Worm (Caenorhabditis elegans) whole organism, L2 larva: Measurements from ENCODE around the gene F59B8.1.

Source experiments
- C34F6.9 ChIP-seq: fragments of 150-350 bp; optimal IDR thresholded peaks from 2 replicates; lab custom pipeline; 2014; ENCODE audit warnings: missing biosample characterization, missing genetic modification characterization
- F13H6.1 ChIP-seq: sonication (generic microtip); optimal IDR thresholded peaks from 2 replicates; lab custom pipeline; 2016; ENCODE audit warnings: missing genetic modification characterization, missing compliant biosample characterization
- R02D3.7 ChIP-seq: fragments of 150-350 bp; optimal IDR thresholded peaks from 2 replicates; lab custom pipeline; 2014; ENCODE audit warnings: missing biosample characterization, missing genetic modification characterization
- Y55F3AM.14 ChIP-seq: fragments of 200-800 bp; sonication (Bioruptor generic); optimal IDR thresholded peaks from 2 replicates; lab custom pipeline; 2018; ENCODE audit warnings: mild to moderate bottlenecking, missing genetic modification characterization, missing compliant biosample characterization
- ZK546.5 ChIP-seq: sonication (generic microtip); optimal IDR thresholded peaks from 2 replicates; lab custom pipeline; 2017; ENCODE audit warnings: missing biosample characterization, missing genetic modification characterization
- alr-1 ChIP-seq: fragments of 150-350 bp; optimal IDR thresholded peaks from 2 replicates; lab custom pipeline; 2014; ENCODE audit warnings: missing biosample characterization, missing genetic modification characterization
- aly-2 ChIP-seq: fragments of 150-350 bp; optimal IDR thresholded peaks from 2 replicates; lab custom pipeline; 2014; ENCODE audit warnings: missing biosample characterization, missing genetic modification characterization
- ama-1 ChIP-seq: fragments of 150-350 bp; optimal IDR thresholded peaks from 2 replicates; lab custom pipeline; 2018; ENCODE audit warnings: inconsistent platforms
- blmp-1 ChIP-seq: sonication (generic microtip); optimal IDR thresholded peaks from 2 replicates; lab custom pipeline; 2017; ENCODE audit warnings: missing genetic modification characterization, mild to moderate bottlenecking, missing compliant biosample characterization, antibody characterized with exemption, moderate library complexity; ENCODE audit not compliant: insufficient read depth
- ceh-82 ChIP-seq: fragments of 150-350 bp; optimal IDR thresholded peaks from 2 replicates; lab custom pipeline; 2014; ENCODE audit warnings: missing biosample characterization, missing genetic modification characterization
- crh-2 ChIP-seq: sonication (generic microtip); optimal IDR thresholded peaks from 2 replicates; lab custom pipeline; 2017; ENCODE audit warnings: missing biosample characterization, missing genetic modification characterization
- dmd-4 ChIP-seq: sonication (generic microtip); optimal IDR thresholded peaks from 2 replicates; lab custom pipeline; 2017; ENCODE audit warnings: missing biosample characterization, missing genetic modification characterization
- egl-27 ChIP-seq: sonication (generic microtip); optimal IDR thresholded peaks from 3 replicates; lab custom pipeline; 2017; ENCODE audit warnings: missing biosample characterization, missing genetic modification reagents, missing genetic modification characterization
- elt-1 ChIP-seq: fragments of 150-350 bp; optimal IDR thresholded peaks from 2 replicates; lab custom pipeline; 2014; ENCODE audit warnings: missing biosample characterization, missing genetic modification characterization
- fos-1 ChIP-seq: fragments of 150-350 bp; optimal IDR thresholded peaks from 2 replicates; lab custom pipeline; 2014; ENCODE audit warnings: missing biosample characterization, missing genetic modification characterization
- gmeb-1 ChIP-seq: fragments of 150-350 bp; optimal IDR thresholded peaks from 2 replicates; lab custom pipeline; 2014; ENCODE audit warnings: missing biosample characterization, missing genetic modification characterization
- lin-13 ChIP-seq: fragments of 150-350 bp; optimal IDR thresholded peaks from 2 replicates; lab custom pipeline; 2014; ENCODE audit warnings: missing biosample characterization, missing genetic modification reagents, missing genetic modification characterization
- lin-39 ChIP-seq: fragments of 150-350 bp; optimal IDR thresholded peaks from 2 replicates; lab custom pipeline; 2014; ENCODE audit warnings: missing biosample characterization, missing genetic modification reagents, missing genetic modification characterization
- lsy-2 ChIP-seq, 2 experiments: fragments of 150-350 bp in 1 of 2; sonication (generic microtip) in 1 of 2; optimal IDR thresholded peaks; 2 replicates each; lab custom pipeline; 2014 to 2017; ENCODE audit warnings: missing biosample characterization in 2 of 2, missing genetic modification characterization in 2 of 2
- mbf-1 ChIP-seq: sonication (generic microtip); optimal IDR thresholded peaks from 2 replicates; lab custom pipeline; 2017; ENCODE audit warnings: missing biosample characterization, missing genetic modification characterization
- mdl-1 ChIP-seq, 2 experiments: fragments of 150-350 bp in 1 of 2; sonication (generic microtip) in 1 of 2; optimal IDR thresholded peaks; 2 replicates each; lab custom pipeline; 2017; ENCODE audit warnings: missing biosample characterization in 2 of 2, missing genetic modification characterization in 2 of 2
- nhr-10 ChIP-seq: sonication (generic microtip); optimal IDR thresholded peaks from 2 replicates; lab custom pipeline; 2017; ENCODE audit warnings: missing biosample characterization, missing genetic modification characterization
- nhr-12 ChIP-seq: fragments of 150-350 bp; optimal IDR thresholded peaks from 2 replicates; lab custom pipeline; 2014; ENCODE audit warnings: missing biosample characterization, missing genetic modification characterization
- nhr-129 ChIP-seq: fragments of 150-350 bp; optimal IDR thresholded peaks from 2 replicates; lab custom pipeline; 2014; ENCODE audit warnings: missing biosample characterization, missing genetic modification characterization
- nhr-21 ChIP-seq: fragments of 150-350 bp; optimal IDR thresholded peaks from 2 replicates; lab custom pipeline; 2014; ENCODE audit warnings: missing biosample characterization, missing genetic modification characterization
- nhr-23 ChIP-seq: fragments of 150-350 bp; optimal IDR thresholded peaks from 2 replicates; lab custom pipeline; 2014; ENCODE audit warnings: missing biosample characterization, missing genetic modification reagents, missing genetic modification characterization
- nhr-237 ChIP-seq: fragments of 150-350 bp; optimal IDR thresholded peaks from 2 replicates; lab custom pipeline; 2014; ENCODE audit warnings: missing biosample characterization, missing genetic modification characterization
- nhr-25 ChIP-seq: fragments of 150-350 bp; sonication (generic microtip); optimal IDR thresholded peaks from 3 replicates; lab custom pipeline; 2014; ENCODE audit warnings: missing biosample characterization, missing genetic modification characterization
- nhr-6 ChIP-seq: fragments of 150-350 bp; optimal IDR thresholded peaks from 2 replicates; lab custom pipeline; 2014; ENCODE audit warnings: missing biosample characterization, missing genetic modification characterization
- nhr-77 ChIP-seq: fragments of 150-350 bp; optimal IDR thresholded peaks from 2 replicates; lab custom pipeline; 2014; ENCODE audit warnings: missing biosample characterization, missing genetic modification characterization
- peb-1 ChIP-seq: fragments of 150-350 bp; optimal IDR thresholded peaks from 2 replicates; lab custom pipeline; 2014; ENCODE audit warnings: missing biosample characterization, missing genetic modification characterization
- sem-4 ChIP-seq: fragments of 150-350 bp; optimal IDR thresholded peaks from 2 replicates; lab custom pipeline; 2014; ENCODE audit warnings: missing biosample characterization, missing genetic modification reagents, missing genetic modification characterization
- sma-3 ChIP-seq: sonication (generic microtip); optimal IDR thresholded peaks from 2 replicates; lab custom pipeline; 2016; ENCODE audit warnings: missing genetic modification reagents, missing genetic modification characterization, missing compliant biosample characterization
- sma-9 ChIP-seq, 2 experiments: fragments of 150-350 bp in 1 of 2; sonication (generic microtip) in 1 of 2; optimal IDR thresholded peaks; 2 replicates each; lab custom pipeline; 2014 to 2016; ENCODE audit warnings: missing genetic modification characterization in 2 of 2, mild to moderate bottlenecking in 1 of 2, missing biosample characterization in 1 of 2, missing compliant biosample characterization in 1 of 2, missing genetic modification reagents in 1 of 2, moderate library complexity in 1 of 2
- snpc-4 ChIP-seq: fragments of 150-350 bp; optimal IDR thresholded peaks from 2 replicates; lab custom pipeline; 2014; ENCODE audit warnings: missing biosample characterization, missing genetic modification characterization
- unc-39 ChIP-seq: fragments of 150-350 bp; optimal IDR thresholded peaks from 2 replicates; lab custom pipeline; 2014; ENCODE audit warnings: missing biosample characterization, missing genetic modification characterization
- unc-55 ChIP-seq: fragments of 150-350 bp; sonication (generic microtip); optimal IDR thresholded peaks from 3 replicates; lab custom pipeline; 2014; ENCODE audit warnings: missing biosample characterization, missing genetic modification reagents, missing genetic modification characterization
- unc-62 ChIP-seq: fragments of 150-350 bp; optimal IDR thresholded peaks from 2 replicates; lab custom pipeline; 2014; ENCODE audit warnings: missing biosample characterization, missing genetic modification reagents, missing genetic modification characterization
- zag-1 ChIP-seq: fragments of 150-350 bp; optimal IDR thresholded peaks from 2 replicates; lab custom pipeline; 2014; ENCODE audit warnings: missing biosample characterization, missing genetic modification characterization
- ztf-1 ChIP-seq: fragments of 200-800 bp; sonication (Bioruptor generic); conservative IDR thresholded peaks from 2 replicates; pipeline ENCODE4 v1.3.6; 2022; ENCODE audit warnings: missing genetic modification characterization, missing compliant biosample characterization
- ztf-4 ChIP-seq: fragments of 150-350 bp; optimal IDR thresholded peaks from 2 replicates; lab custom pipeline; 2014; ENCODE audit warnings: missing biosample characterization, missing genetic modification characterization

The F59B8.1 gene

ce11 chrIV:9427959-9428358 lies at the start of gene F59B8.1:
Gene F59B8.1, plus strand, starts transcription at chrIV:9428259.
- TF ChIP-seq lin-39 (tag; lab: Kevin White, UChicago), result no peak
- no peak for TF ChIP-seq ZK546.5 (tag; lab: Kevin White, UChicago)
- TF ChIP-seq ceh-82 (tag; lab: Kevin White, UChicago), result no peak
- no peak for TF ChIP-seq crh-2 (tag; lab: Kevin White, UChicago)

ce11 chrIV:9378272-9378671 lies 49.8 kb upstream of the F59B8.1 start, which contains the start of gene C10C5.4:
Gene C10C5.4, plus strand, starts transcription at chrIV:9378552.
- TF ChIP-seq sma-9 (GFP tag; optimal IDR thresholded peaks at IDR 0.05; lab: Kevin White, UChicago) (no peak), sma-9 (tag; optimal IDR thresholded peaks at IDR 0.05; lab: Kevin White, UChicago) (no peak), lin-39 (tag; lab: Kevin White, UChicago) (no peak), sma-3 (GFP tag; lab: Kevin White, UChicago) (no peak), dmd-4 (tag; lab: Kevin White, UChicago) (no peak), fos-1 (tag; lab: Kevin White, UChicago) (no peak), ZK546.5 (tag; lab: Kevin White, UChicago) (no peak), gmeb-1 (no peak)

ce11 chrIV:9381136-9381535 lies 46.9 kb upstream of the F59B8.1 start, which contains the start of gene C10C5.5:
Gene C10C5.5, plus strand, starts transcription at chrIV:9381436.
- TF ChIP-seq nhr-129 (tag; lab: Kevin White, UChicago) (no peak), aly-2 (tag; lab: Kevin White, UChicago) (no peak), nhr-6 (tag; lab: Kevin White, UChicago) (no peak), sma-9 (GFP tag; optimal IDR thresholded peaks at IDR 0.05; lab: Kevin White, UChicago) (no peak), sma-9 (tag; optimal IDR thresholded peaks at IDR 0.05; lab: Kevin White, UChicago) (no peak), sem-4 (tag; lab: Kevin White, UChicago) (no peak), nhr-237 (no peak), gmeb-1 (no peak), ceh-82 (tag; lab: Kevin White, UChicago) (no peak), Y55F3AM.14 (GFP tag; lab: Kevin White, UChicago) (no peak), ZK546.5 (tag; lab: Kevin White, UChicago) (no peak), lin-39 (tag; lab: Kevin White, UChicago) (no peak), ztf-1 (GFP tag; lab: Robert Waterston, UW) (no peak)

- TF ChIP-seq fos-1 (tag; lab: Kevin White, UChicago), result no peak
- no peak for TF ChIP-seq unc-39 (tag; lab: Kevin White, UChicago)
- TF ChIP-seq nhr-25, result no peak
- no peak for TF ChIP-seq egl-27
- TF ChIP-seq snpc-4, result no peak
- no peak for TF ChIP-seq unc-62 (GFP tag; lab: Kevin White, UChicago)
- no peak for TF ChIP-seq nhr-23 (tag; lab: Kevin White, UChicago)
- no peak for TF ChIP-seq nhr-77 (tag; lab: Kevin White, UChicago)
- TF ChIP-seq lsy-2 (tag; optimal IDR thresholded peaks at IDR 0.05; lab: Kevin White, UChicago), result no peak
- no peak for TF ChIP-seq nhr-237
- no peak for TF ChIP-seq nhr-6 (tag; lab: Kevin White, UChicago)
- no peak for TF ChIP-seq C34F6.9 (tag; lab: Kevin White, UChicago)
- TF ChIP-seq nhr-21 (tag; lab: Kevin White, UChicago), result no peak
- no peak for TF ChIP-seq Y55F3AM.14 (GFP tag; lab: Kevin White, UChicago)
Observed at ce11 chrIV:9384826-9385225, 43.2 kb upstream of the F59B8.1 start, which contains the start of gene C10C5.7. Gene C10C5.7, plus strand, starts transcription at chrIV:9385126.

ce11 chrIV:9386038-9386437 lies 42.0 kb upstream of the F59B8.1 start, which contains the start of gene daf-15:
Gene daf-15, plus strand, starts transcription at chrIV:9386208.
- peak; percentile 31 for TF ChIP-seq fos-1 (tag; lab: Kevin White, UChicago)
- no peak for TF ChIP-seq nhr-6 (tag; lab: Kevin White, UChicago)
- TF ChIP-seq ama-1 (lab: Kevin White, UChicago), result no peak
- TF ChIP-seq crh-2 (tag; lab: Kevin White, UChicago), result peak; percentile 64
- no peak for TF ChIP-seq dmd-4 (tag; lab: Kevin White, UChicago)
- peak; percentile 26 for TF ChIP-seq F13H6.1 (tag; lab: Kevin White, UChicago)
- peak; percentile 11 for TF ChIP-seq nhr-25
- peak; percentile 36 for TF ChIP-seq sma-9 (GFP tag; optimal IDR thresholded peaks at IDR 0.05; lab: Kevin White, UChicago)
- no peak for TF ChIP-seq sma-9 (tag; optimal IDR thresholded peaks at IDR 0.05; lab: Kevin White, UChicago)
- no peak for TF ChIP-seq nhr-129 (tag; lab: Kevin White, UChicago)
- no peak for TF ChIP-seq mdl-1 (tag; optimal IDR thresholded peaks at IDR 0.05; lab: Kevin White, UChicago)
- TF ChIP-seq nhr-12 (tag; lab: Kevin White, UChicago), result no peak
- TF ChIP-seq ztf-4 (tag; lab: Kevin White, UChicago), result no peak
- TF ChIP-seq sem-4 (tag; lab: Kevin White, UChicago), result no peak
- peak; percentile 37 to 76 for TF ChIP-seq lsy-2 (tag; optimal IDR thresholded peaks at IDR 0.05; lab: Kevin White, UChicago)
- TF ChIP-seq alr-1 (tag; lab: Kevin White, UChicago), result no peak
- TF ChIP-seq unc-39 (tag; lab: Kevin White, UChicago), result no peak
- TF ChIP-seq R02D3.7 (tag; lab: Kevin White, UChicago), result no peak
- no peak for TF ChIP-seq nhr-10
- no peak for TF ChIP-seq nhr-21 (tag; lab: Kevin White, UChicago)
- no peak for TF ChIP-seq lin-13 (GFP tag; lab: Kevin White, UChicago)
- peak; percentile 93 for TF ChIP-seq unc-55
- no peak for TF ChIP-seq zag-1 (tag; lab: Kevin White, UChicago)
- no peak for TF ChIP-seq mbf-1 (tag; lab: Kevin White, UChicago)
- no peak for TF ChIP-seq peb-1 (tag; lab: Kevin White, UChicago)
- TF ChIP-seq sma-3 (GFP tag; lab: Kevin White, UChicago), result peak; percentile 56
- TF ChIP-seq nhr-77 (tag; lab: Kevin White, UChicago), result no peak
- TF ChIP-seq gmeb-1, result peak; percentile 96
- peak; percentile 47 for TF ChIP-seq snpc-4
- TF ChIP-seq elt-1, result no peak
- TF ChIP-seq C34F6.9 (tag; lab: Kevin White, UChicago), result peak; percentile 64
- no peak for TF ChIP-seq blmp-1 (tag; lab: Kevin White, UChicago)
